Fruit fly (Drosophila melanogaster) Kc167 (cell line): Measurements from ENCODE around the gene stas.

Source experiments
- insv ChIP-seq: fragments of >200 bp; optimal IDR thresholded peaks from 3 replicates; lab custom pipeline; 2018; ENCODE audit warnings: missing external identifiers
- psq ChIP-seq: fragments of >200 bp; optimal IDR thresholded peaks from 2 replicates; lab custom pipeline; 2017; ENCODE audit warnings: missing external identifiers

- TF ChIP-seq psq (lab: Kevin White, UChicago) (no peak), insv (lab: Kevin White, UChicago) (no peak)
Observed at dm6 chrX:17640837-17641236, 13.1 kb upstream of the stas start.
